Worm (Caenorhabditis elegans): Measurements from ENCODE around the gene srbc-14.

Gene srbc-14

DNA sequence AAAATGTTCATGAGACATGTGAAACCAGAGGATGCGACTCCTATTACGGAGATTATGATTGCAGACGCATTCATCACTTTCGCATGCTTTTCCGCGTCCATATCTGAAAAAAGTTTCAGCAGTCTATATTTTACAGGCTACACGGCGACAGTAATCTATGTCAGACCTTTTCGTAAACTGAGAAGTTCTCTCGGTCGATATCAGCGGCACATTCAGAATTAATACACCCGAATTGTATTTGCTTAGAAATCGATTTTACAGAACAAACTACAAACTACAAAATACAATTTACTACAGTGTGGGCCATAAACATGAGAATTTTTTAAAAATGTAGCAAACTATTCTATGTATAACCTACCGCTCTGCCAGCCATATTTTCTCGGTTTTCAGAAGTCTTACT lies at the start of gene srbc-14:
Gene srbc-14 (minus strand): TSS at position 101 of the 400 bp plus-strand sequence.
- TF ChIP-seq flt-1 (GFP tag; IDR thresholded peaks at IDR 0.05): no peak
- TF ChIP-seq tab-1 (GFP tag; IDR thresholded peaks at IDR 0.05): no peak

DNA sequence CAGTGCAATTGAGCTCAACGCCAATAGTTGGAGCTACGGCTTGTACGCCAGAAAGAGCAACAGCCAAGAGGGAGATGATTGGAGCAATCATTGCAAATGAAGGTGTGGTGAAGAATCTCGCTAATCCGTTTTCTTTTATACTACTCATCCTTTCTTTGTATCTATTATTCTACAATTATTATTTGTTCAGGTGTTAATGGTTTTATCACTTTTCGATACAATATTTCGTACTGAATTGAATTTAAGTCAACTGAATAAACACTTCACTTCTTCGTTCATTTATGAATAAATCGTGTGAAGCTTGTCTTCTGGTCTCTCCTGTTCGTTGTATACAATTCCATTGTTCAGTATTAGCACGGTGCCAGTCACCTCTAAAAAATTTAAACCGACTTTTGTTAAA lies 36.8 kb upstream of the srbc-14 start, which contains the start of gene ZK218.11:
Gene ZK218.11 (minus strand): TSS at position 101 of the 400 bp plus-strand sequence.
- no peak for TF ChIP-seq ref-1 (GFP tag; conservative IDR thresholded peaks at IDR 0.05)
- no peak for TF ChIP-seq ztf-23 (GFP tag; IDR thresholded peaks at IDR 0.05)
- TF ChIP-seq cog-1 (tag; optimal IDR thresholded peaks at IDR 0.05): no peak
- TF ChIP-seq klf-2 (GFP tag; conservative IDR thresholded peaks at IDR 0.05): no peak
- TF ChIP-seq flt-1 (GFP tag; IDR thresholded peaks at IDR 0.05): no peak
- no peak for TF ChIP-seq ztf-29 (GFP tag; IDR thresholded peaks at IDR 0.05)
- TF ChIP-seq med-1 (GFP tag; optimal IDR thresholded peaks at IDR 0.05; ENCODE audit: insufficient read depth): no peak
- no peak for TF ChIP-seq tab-1 (GFP tag; IDR thresholded peaks at IDR 0.05)
- no peak for TF ChIP-seq T22C8.4 (GFP tag; IDR thresholded peaks at IDR 0.05)

DNA sequence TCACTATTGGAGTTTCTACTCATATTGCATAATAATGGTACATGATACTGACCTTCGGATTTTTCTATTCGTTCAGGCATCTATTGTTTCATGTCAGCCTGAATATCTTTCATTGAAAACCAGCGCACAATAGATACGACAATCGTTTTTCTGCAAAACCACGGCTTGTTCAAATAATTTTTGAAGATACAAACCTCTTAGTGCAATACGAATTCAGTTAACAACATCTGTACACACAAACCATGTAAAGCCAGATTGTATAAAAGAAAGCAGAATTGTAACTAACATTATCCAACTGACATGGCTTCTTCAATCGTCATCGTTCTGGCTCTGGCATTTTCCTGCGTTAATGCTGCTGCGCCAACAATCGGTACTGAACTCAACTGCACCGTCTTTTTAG lies 34.0 kb upstream of the srbc-14 start, which contains the start of gene ZK218.7:
Gene ZK218.7 (plus strand): TSS at position 301 of the 400 bp plus-strand sequence.
- no peak for TF ChIP-seq ztf-23 (GFP tag; IDR thresholded peaks at IDR 0.05)
- TF ChIP-seq tab-1 (GFP tag; IDR thresholded peaks at IDR 0.05): no peak
- no peak for TF ChIP-seq T22C8.4 (GFP tag; IDR thresholded peaks at IDR 0.05)
- no peak for TF ChIP-seq cog-1 (tag; optimal IDR thresholded peaks at IDR 0.05)
- no peak for TF ChIP-seq ref-1 (GFP tag; conservative IDR thresholded peaks at IDR 0.05)
- TF ChIP-seq ztf-29 (GFP tag; IDR thresholded peaks at IDR 0.05): no peak
- no peak for TF ChIP-seq flt-1 (GFP tag; IDR thresholded peaks at IDR 0.05)
- no peak for TF ChIP-seq med-1 (GFP tag; optimal IDR thresholded peaks at IDR 0.05; ENCODE audit: insufficient read depth)
- TF ChIP-seq klf-2 (GFP tag; conservative IDR thresholded peaks at IDR 0.05): no peak

DNA sequence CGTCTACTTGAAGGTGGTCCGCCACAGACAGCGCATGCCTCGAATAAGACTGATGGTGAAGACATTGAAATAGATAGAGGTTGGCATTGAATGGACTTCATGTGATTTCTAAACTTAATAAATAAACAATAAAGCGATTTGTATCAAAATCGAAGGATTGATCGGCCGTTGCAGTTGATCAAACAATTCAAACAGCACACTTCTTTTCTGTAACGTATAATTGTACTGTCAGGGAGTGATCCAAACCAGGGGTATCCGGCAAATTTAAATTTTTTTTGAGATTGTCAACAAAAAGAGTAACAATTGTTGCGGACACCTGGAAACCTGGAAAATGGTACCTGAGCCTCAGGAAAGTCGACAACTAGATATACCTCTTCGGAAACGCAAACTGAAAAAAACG lies 33.0 kb upstream of the srbc-14 start, which contains the start of gene nhr-248:
Gene nhr-248 (minus strand): TSS at position 101 of the 400 bp plus-strand sequence.
- TF ChIP-seq flt-1 (GFP tag; IDR thresholded peaks at IDR 0.05) (no peak), T22C8.4 (GFP tag; IDR thresholded peaks at IDR 0.05) (no peak), tab-1 (GFP tag; IDR thresholded peaks at IDR 0.05) (no peak), ztf-23 (GFP tag; IDR thresholded peaks at IDR 0.05) (no peak), cog-1 (tag; optimal IDR thresholded peaks at IDR 0.05) (no peak), med-1 (GFP tag; optimal IDR thresholded peaks at IDR 0.05; ENCODE audit: insufficient read depth) (no peak), ref-1 (GFP tag; conservative IDR thresholded peaks at IDR 0.05) (no peak), ztf-29 (GFP tag; IDR thresholded peaks at IDR 0.05) (no peak), klf-2 (GFP tag; conservative IDR thresholded peaks at IDR 0.05) (no peak)

DNA sequence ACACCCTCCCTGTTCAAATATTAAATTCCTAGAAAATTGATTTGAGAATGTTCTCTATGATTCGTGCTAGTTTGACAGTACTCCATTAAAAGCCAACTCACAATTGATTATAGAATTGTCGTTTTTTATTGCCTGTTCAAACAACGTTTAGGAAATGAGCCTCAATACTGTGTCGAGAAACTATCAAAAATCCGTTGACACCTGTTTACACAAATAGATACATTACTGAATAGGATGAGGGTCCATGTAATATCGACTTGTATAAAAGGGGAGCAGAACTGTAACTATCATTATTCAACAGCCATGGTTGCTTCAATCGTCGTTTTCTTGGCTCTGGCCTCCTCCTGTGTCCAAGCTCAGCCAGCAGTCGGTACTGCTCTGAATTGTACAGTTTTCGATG lies 29.4 kb upstream of the srbc-14 start, which contains the start of gene ZK218.5:
Gene ZK218.5 (plus strand): TSS at position 301 of the 400 bp plus-strand sequence.
- TF ChIP-seq tab-1 (GFP tag; IDR thresholded peaks at IDR 0.05) (no peak), ref-1 (GFP tag; conservative IDR thresholded peaks at IDR 0.05) (no peak), klf-2 (GFP tag; conservative IDR thresholded peaks at IDR 0.05) (no peak), ztf-29 (GFP tag; IDR thresholded peaks at IDR 0.05) (no peak), T22C8.4 (GFP tag; IDR thresholded peaks at IDR 0.05) (no peak), med-1 (GFP tag; optimal IDR thresholded peaks at IDR 0.05; ENCODE audit: insufficient read depth) (no peak), cog-1 (tag; optimal IDR thresholded peaks at IDR 0.05) (no peak), flt-1 (GFP tag; IDR thresholded peaks at IDR 0.05) (no peak), ztf-23 (GFP tag; IDR thresholded peaks at IDR 0.05) (no peak)

DNA sequence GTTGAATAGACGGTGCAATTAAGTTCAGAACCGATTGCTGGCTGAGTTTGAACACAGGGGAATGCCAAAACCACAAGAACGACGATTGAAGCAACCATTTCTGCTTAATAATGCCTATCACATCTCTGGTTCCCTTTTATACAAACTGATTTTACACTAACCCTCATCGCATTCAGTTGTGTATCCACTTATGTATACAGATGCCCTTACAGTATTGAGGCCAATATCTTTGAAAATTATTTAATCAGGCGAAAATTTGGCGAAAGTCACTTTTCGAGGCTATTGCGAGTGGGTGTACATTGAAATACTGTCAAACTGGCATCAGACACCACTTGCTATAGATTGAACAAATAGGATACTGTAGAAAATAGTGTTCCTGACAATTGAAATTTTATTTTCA lies 27.2 kb upstream of the srbc-14 start, which contains the start of the genes ZK218.3 and ZK218.4:
Gene ZK218.3 (minus strand): TSS at position 101 of the 400 bp plus-strand sequence.
Gene ZK218.4 (plus strand): TSS at position 186 of the 400 bp plus-strand sequence.
- no peak for TF ChIP-seq T22C8.4 (GFP tag; IDR thresholded peaks at IDR 0.05)
- TF ChIP-seq ztf-29 (GFP tag; IDR thresholded peaks at IDR 0.05): no peak
- TF ChIP-seq klf-2 (GFP tag; conservative IDR thresholded peaks at IDR 0.05): no peak
- no peak for TF ChIP-seq tab-1 (GFP tag; IDR thresholded peaks at IDR 0.05)
- no peak for TF ChIP-seq med-1 (GFP tag; optimal IDR thresholded peaks at IDR 0.05; ENCODE audit: insufficient read depth)
- no peak for TF ChIP-seq flt-1 (GFP tag; IDR thresholded peaks at IDR 0.05)
- no peak for TF ChIP-seq ref-1 (GFP tag; conservative IDR thresholded peaks at IDR 0.05)
- TF ChIP-seq cog-1 (tag; optimal IDR thresholded peaks at IDR 0.05): no peak
- TF ChIP-seq ztf-23 (GFP tag; IDR thresholded peaks at IDR 0.05): no peak

DNA sequence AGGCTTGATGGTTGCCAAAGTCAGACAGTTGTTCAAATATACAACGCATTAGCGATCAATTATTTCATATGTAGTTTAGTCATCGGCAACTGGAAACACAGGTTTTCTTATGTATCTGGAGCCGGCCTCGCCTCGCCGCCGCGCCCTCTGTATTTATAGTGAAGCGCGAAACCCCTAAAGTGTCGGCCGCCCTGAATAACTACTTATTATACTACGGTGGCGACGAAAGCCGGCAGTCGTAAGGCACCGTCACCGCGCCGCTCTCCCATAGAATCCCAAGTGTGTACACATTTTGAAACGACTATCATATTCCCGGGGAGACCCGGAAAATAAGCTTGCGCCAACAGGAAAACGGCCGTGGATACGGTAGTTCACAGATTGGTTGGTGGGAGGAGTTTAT lies 23.1 kb upstream of the srbc-14 start:
- TF ChIP-seq ztf-29 (GFP tag; IDR thresholded peaks at IDR 0.05) (no peak), flt-1 (GFP tag; IDR thresholded peaks at IDR 0.05) (no peak), T22C8.4 (GFP tag; IDR thresholded peaks at IDR 0.05) (no peak), cog-1 (tag; optimal IDR thresholded peaks at IDR 0.05) (no peak), med-1 (GFP tag; optimal IDR thresholded peaks at IDR 0.05; ENCODE audit: insufficient read depth) (no peak), klf-2 (GFP tag; conservative IDR thresholded peaks at IDR 0.05) (no peak), ztf-23 (GFP tag; IDR thresholded peaks at IDR 0.05) (no peak), ref-1 (GFP tag; conservative IDR thresholded peaks at IDR 0.05) (no peak), tab-1 (GFP tag; IDR thresholded peaks at IDR 0.05) (no peak)

DNA sequence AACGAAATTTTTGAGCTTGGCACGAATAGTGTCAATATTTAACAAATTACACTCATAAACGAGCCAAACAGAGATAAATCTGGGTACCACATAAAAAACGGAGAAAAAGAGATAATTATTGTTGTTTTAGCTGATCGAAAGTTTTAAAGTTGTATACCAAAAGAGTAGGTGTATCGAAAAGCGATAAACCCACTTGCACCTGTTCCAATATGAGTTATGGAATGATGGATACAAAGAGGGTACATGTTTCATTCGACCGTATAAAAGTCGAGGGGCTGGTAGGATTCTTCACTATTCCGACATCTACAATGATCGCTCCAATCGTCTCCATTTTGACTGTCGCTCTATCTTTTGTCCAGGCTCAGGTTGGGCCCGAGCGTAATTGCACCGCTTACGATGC lies 20.8 kb upstream of the srbc-14 start, which contains the start of gene ZK218.1:
Gene ZK218.1 (plus strand): TSS at position 301 of the 400 bp plus-strand sequence.
- TF ChIP-seq cog-1 (tag; optimal IDR thresholded peaks at IDR 0.05) (no peak), T22C8.4 (GFP tag; IDR thresholded peaks at IDR 0.05) (no peak), med-1 (GFP tag; optimal IDR thresholded peaks at IDR 0.05; ENCODE audit: insufficient read depth) (no peak), ztf-23 (GFP tag; IDR thresholded peaks at IDR 0.05) (no peak), tab-1 (GFP tag; IDR thresholded peaks at IDR 0.05) (no peak), klf-2 (GFP tag; conservative IDR thresholded peaks at IDR 0.05) (no peak), ref-1 (GFP tag; conservative IDR thresholded peaks at IDR 0.05) (no peak), ztf-29 (GFP tag; IDR thresholded peaks at IDR 0.05) (no peak), flt-1 (GFP tag; IDR thresholded peaks at IDR 0.05) (no peak)

DNA sequence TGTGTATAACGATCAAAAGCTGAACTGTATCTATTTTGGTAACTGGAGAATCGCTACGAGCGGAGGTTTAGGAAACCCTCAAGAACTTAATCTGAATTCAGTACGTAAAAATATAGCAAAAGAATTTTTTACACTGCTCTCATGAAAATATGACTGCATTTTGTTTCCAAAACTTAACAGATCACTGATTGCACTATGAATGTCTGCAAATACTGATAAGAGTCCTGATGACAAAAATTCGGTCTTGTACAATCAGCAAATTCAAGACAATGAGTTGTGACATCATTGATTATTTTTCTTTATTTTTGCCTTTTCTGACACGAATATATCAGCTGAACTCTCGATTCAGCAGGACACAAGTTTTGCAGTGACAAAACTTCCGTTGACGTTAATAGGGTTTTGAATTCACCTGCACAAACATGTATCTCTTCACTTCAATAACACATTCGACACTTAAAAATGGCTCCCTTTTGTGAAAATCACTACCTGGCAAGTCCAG lies 18.5 kb upstream of the srbc-14 start, which contains the start of gene srh-237:
Gene srh-237 (plus strand): TSS at position 449 of the 499 bp plus-strand sequence.
- no peak for TF ChIP-seq ref-1 (GFP tag; conservative IDR thresholded peaks at IDR 0.05)
- TF ChIP-seq flt-1 (GFP tag; IDR thresholded peaks at IDR 0.05): no peak
- TF ChIP-seq ztf-23 (GFP tag; IDR thresholded peaks at IDR 0.05): no peak
- TF ChIP-seq med-1 (GFP tag; optimal IDR thresholded peaks at IDR 0.05; ENCODE audit: insufficient read depth): no peak
- TF ChIP-seq cog-1 (tag; optimal IDR thresholded peaks at IDR 0.05): no peak
- TF ChIP-seq ztf-29 (GFP tag; IDR thresholded peaks at IDR 0.05): no peak
- TF ChIP-seq tab-1 (GFP tag; IDR thresholded peaks at IDR 0.05): no peak
- TF ChIP-seq klf-2 (GFP tag; conservative IDR thresholded peaks at IDR 0.05): no peak
